Fruit fly (Drosophila melanogaster): Measurements from ENCODE around the gene Rab3-GEF.

Rab3-GEF gene

DNA sequence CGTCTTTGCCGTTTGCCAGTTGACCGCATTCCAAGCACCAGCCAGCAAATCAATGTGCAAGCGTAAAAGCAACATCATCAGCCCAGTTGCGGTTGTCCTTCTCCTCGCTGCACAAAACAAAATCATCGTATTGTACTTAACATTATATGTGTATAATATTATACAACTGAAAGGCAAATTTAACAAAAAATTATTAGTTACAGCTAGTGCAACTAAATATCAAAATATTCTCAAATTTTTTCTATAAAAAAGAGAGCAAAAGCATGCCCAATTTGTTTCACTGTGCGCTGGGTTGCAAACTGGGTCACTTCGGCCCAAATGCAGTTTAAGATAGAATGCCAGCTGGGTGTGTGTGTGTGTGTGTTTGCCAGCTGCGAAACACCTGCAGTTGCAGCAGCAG is 66.8 kb downstream of the Rab3-GEF start (continued):
- TF ChIP-seq CG11762 (GFP tag; optimal IDR thresholded peaks at IDR 0.05; ENCODE audit: insufficient read depth): peak; percentile 1
- TF ChIP-seq Eip93F (GFP tag; optimal IDR thresholded peaks at IDR 0.05): no peak
- TF ChIP-seq CG6792 (GFP tag; optimal IDR thresholded peaks at IDR 0.05): peak; percentile 15
- TF ChIP-seq Sox15 (GFP tag; optimal IDR thresholded peaks at IDR 0.05): no peak
- TF ChIP-seq CG10669 (GFP tag; optimal IDR thresholded peaks at IDR 0.05): no peak
- no peak for TF ChIP-seq fkh (GFP tag; optimal IDR thresholded peaks at IDR 0.05)
- TF ChIP-seq CG34406 (GFP tag; optimal IDR thresholded peaks at IDR 0.05): peak; percentile 7
- TF ChIP-seq CG6854 (GFP tag; optimal IDR thresholded peaks at IDR 0.05): no peak
- TF ChIP-seq CG3032 (tag; optimal IDR thresholded peaks at IDR 0.05): no peak
- TF ChIP-seq Hr39 (GFP tag; optimal IDR thresholded peaks at IDR 0.05): no peak
- peak; percentile 7 for TF ChIP-seq net (GFP tag; optimal IDR thresholded peaks at IDR 0.05)
- TF ChIP-seq CG6163 (GFP tag; IDR thresholded peaks at IDR 0.05): 0 out of 3 replicates have a peak, but pooled peaks have one; percentile 29
- TF ChIP-seq eg (GFP tag; IDR thresholded peaks at IDR 0.05): peak; percentile 70
- peak; percentile 21 for TF ChIP-seq Sox102F (GFP tag; optimal IDR thresholded peaks at IDR 0.05)
- TF ChIP-seq Hr4 (GFP tag; optimal IDR thresholded peaks at IDR 0.05): peak; percentile 15
- TF ChIP-seq CG8319 (GFP tag; optimal IDR thresholded peaks at IDR 0.05): no peak
- TF ChIP-seq CG31627 (GFP tag; optimal IDR thresholded peaks at IDR 0.05): no peak
- peak; percentile 23 for TF ChIP-seq CG3919 (GFP tag; optimal IDR thresholded peaks at IDR 0.05)
- TF ChIP-seq CG6808 (GFP tag; optimal IDR thresholded peaks at IDR 0.05): no peak
- peak; percentile 22 for TF ChIP-seq dac (GFP tag; optimal IDR thresholded peaks at IDR 0.05)

DNA sequence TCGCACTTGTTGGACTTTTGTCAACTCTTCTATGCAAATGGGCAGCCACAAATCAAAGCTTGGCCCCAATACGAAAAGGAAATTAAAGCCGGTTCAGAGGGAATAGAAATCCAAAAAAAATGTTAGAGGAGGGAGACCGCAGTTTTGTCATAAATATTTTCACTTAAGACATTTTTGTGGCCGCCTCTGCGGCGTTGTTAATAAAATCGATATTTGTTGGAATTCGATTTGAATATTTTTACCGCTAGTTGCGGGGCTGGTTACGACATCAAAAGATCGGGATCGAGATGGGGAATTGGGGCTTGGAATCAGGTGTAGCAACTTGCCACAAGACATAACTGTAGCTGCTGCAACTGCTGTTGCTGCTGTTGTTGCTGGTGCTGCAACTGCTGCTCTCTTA is 67.7 kb downstream of the Rab3-GEF start:
- TF ChIP-seq Smox (GFP tag; optimal IDR thresholded peaks at IDR 0.05): no peak
- no peak for TF ChIP-seq CG4318 (GFP tag; optimal IDR thresholded peaks at IDR 0.05)
- no peak for TF ChIP-seq CG8319 (GFP tag; optimal IDR thresholded peaks at IDR 0.05)
- TF ChIP-seq vri (GFP tag; optimal IDR thresholded peaks at IDR 0.05): no peak
- TF ChIP-seq Lpt (GFP tag; optimal IDR thresholded peaks at IDR 0.05): no peak

DNA sequence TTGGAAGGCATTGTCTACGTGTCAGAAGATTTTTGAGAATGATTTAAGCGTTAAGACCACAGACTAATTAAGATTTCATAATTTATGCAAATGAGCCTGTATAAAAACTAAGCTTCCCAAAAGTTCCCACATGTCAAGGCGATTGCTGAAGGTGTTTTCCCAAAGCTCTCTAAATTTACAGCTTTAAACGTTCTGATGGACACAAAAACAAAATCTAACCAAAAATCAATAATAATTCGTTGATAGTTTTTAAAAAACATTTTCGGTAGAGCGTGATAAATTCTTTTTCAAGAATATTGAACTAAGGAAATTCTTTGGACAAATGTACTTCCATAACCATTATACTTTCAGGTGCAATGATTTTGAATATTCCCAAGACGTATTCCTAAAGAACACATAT is 72.6 kb downstream of the Rab3-GEF start:
- TF ChIP-seq CG6276 (GFP tag; optimal IDR thresholded peaks at IDR 0.05): no peak
- TF ChIP-seq eg (GFP tag; IDR thresholded peaks at IDR 0.05): no peak
- no peak for TF ChIP-seq dsx (GFP tag; optimal IDR thresholded peaks at IDR 0.05; ENCODE audit: poor library complexity, severe bottlenecking)
- TF ChIP-seq Hr39 (GFP tag; optimal IDR thresholded peaks at IDR 0.05): no peak
- TF ChIP-seq Met (GFP tag; optimal IDR thresholded peaks at IDR 0.05): no peak
- TF ChIP-seq ss (GFP tag; optimal IDR thresholded peaks at IDR 0.05): no peak
- no peak for TF ChIP-seq CG16779 (tag; optimal IDR thresholded peaks at IDR 0.05)
- TF ChIP-seq CG6163 (GFP tag; IDR thresholded peaks at IDR 0.05): no peak
- TF ChIP-seq CG10631 (GFP tag; optimal IDR thresholded peaks at IDR 0.05): no peak
- TF ChIP-seq esn (GFP tag; optimal IDR thresholded peaks at IDR 0.05): peak; percentile 33
- TF ChIP-seq Eip78C (GFP tag): peak; percentile 67
- TF ChIP-seq svp (GFP tag): peak; percentile 23
- no peak for TF ChIP-seq fd85E (GFP tag; optimal IDR thresholded peaks at IDR 0.05)
- no peak for TF ChIP-seq Sox14 (GFP tag; optimal IDR thresholded peaks at IDR 0.05)
- TF ChIP-seq CG11762 (GFP tag; optimal IDR thresholded peaks at IDR 0.05; ENCODE audit: insufficient read depth): no peak
- TF ChIP-seq CG8119 (GFP tag; IDR thresholded peaks at IDR 0.05): no peak
- TF ChIP-seq fd59A (GFP tag; optimal IDR thresholded peaks at IDR 0.05): no peak
- TF ChIP-seq Smox (GFP tag; optimal IDR thresholded peaks at IDR 0.05): no peak
- TF ChIP-seq CG7368 (GFP tag; optimal IDR thresholded peaks at IDR 0.05): no peak
- no peak for TF ChIP-seq CG31627 (GFP tag; optimal IDR thresholded peaks at IDR 0.05)
- TF ChIP-seq CG32006 (GFP tag; optimal IDR thresholded peaks at IDR 0.05): peak; percentile 39
